Fruit fly (Drosophila melanogaster) whole organism, adult: Measurements from ENCODE around the gene Irbp.

Experiments used
- CG11617 ChIP-seq: fragments of 200-800 bp; sonication (Bioruptor generic); optimal IDR thresholded peaks from 2 replicates; lab custom pipeline; 2017; ENCODE audit warnings: mild to moderate bottlenecking, missing biosample characterization, missing genetic modification reagents, missing genetic modification characterization
- Crg-1 ChIP-seq: fragments of 200-800 bp; sonication (Bioruptor generic); optimal IDR thresholded peaks from 2 replicates; lab custom pipeline; 2016; ENCODE audit warnings: missing biosample characterization, missing genetic modification characterization
- bab1 ChIP-seq: fragments of 200-800 bp; sonication (Bioruptor generic); optimal IDR thresholded peaks from 3 replicates; lab custom pipeline; 2019; ENCODE audit warnings: missing biosample characterization, mild to moderate bottlenecking, missing genetic modification characterization, moderate library complexity
- cic ChIP-seq: fragments of 200-800 bp; sonication (Bioruptor generic); optimal IDR thresholded peaks from 2 replicates; lab custom pipeline; 2017; ENCODE audit warnings: missing biosample characterization, mild to moderate bottlenecking, missing genetic modification characterization, moderate library complexity
- tj ChIP-seq: fragments of 200-800 bp; sonication (Bioruptor generic); optimal IDR thresholded peaks from 3 replicates; lab custom pipeline; 2017; ENCODE audit warnings: missing biosample characterization, mild to moderate bottlenecking, missing genetic modification characterization, moderate library complexity
- toe ChIP-seq: fragments of 200-800 bp; sonication (Bioruptor generic); optimal IDR thresholded peaks from 2 replicates; lab custom pipeline; 2016; ENCODE audit warnings: missing biosample characterization, missing genetic modification characterization

dm6 chr3R:11454210-11454904 is 44.5 kb downstream of the Irbp start:
- TF ChIP-seq toe, result peak; percentile 46
- TF ChIP-seq cic (GFP tag; lab: Kevin White, UChicago), result peak; percentile 57
- peak; percentile 73 for TF ChIP-seq CG11617 (GFP tag; lab: Kevin White, UChicago)
- TF ChIP-seq Crg-1 (GFP tag; lab: Kevin White, UChicago), result no peak
- TF ChIP-seq bab1, result peak; percentile 81
- TF ChIP-seq tj, result peak; percentile 71
